Fruit fly (Drosophila melanogaster) whole organism, embryonic: ENCODE measurements around the gene RabX5.

ENCODE experiments used
- B-H2 ChIP-seq: fragments of 200-800 bp; sonication (Bioruptor generic); optimal IDR thresholded peaks from 2 replicates; lab custom pipeline; 2018; ENCODE audit warnings: missing biosample characterization, mild to moderate bottlenecking, missing genetic modification characterization
- C15 ChIP-seq: fragments of 200-800 bp; sonication (Bioruptor generic); IDR thresholded peaks from 3 replicates; pipeline ENCODE4 v1.3.6; 2022; ENCODE audit warnings: missing biosample characterization, missing genetic modification characterization
- CG10462 ChIP-seq: fragments of 200-800 bp; sonication (Bioruptor generic); optimal IDR thresholded peaks from 2 replicates; lab custom pipeline; 2016; ENCODE audit warnings: missing biosample characterization, missing genetic modification characterization
- CG14441 ChIP-seq: fragments of 200-800 bp; sonication (Bioruptor generic); IDR thresholded peaks from 2 replicates; pipeline ENCODE4 v1.3.6; 2022; ENCODE audit warnings: missing biosample characterization, missing genetic modification characterization
- CG15011 ChIP-seq: fragments of 200-800 bp; sonication (Bioruptor generic); optimal IDR thresholded peaks from 3 replicates; lab custom pipeline; 2018; ENCODE audit warnings: missing biosample characterization, mild to moderate bottlenecking, missing genetic modification characterization
- CG15269 ChIP-seq: fragments of 200-800 bp; sonication (Bioruptor generic); optimal IDR thresholded peaks from 2 replicates; lab custom pipeline; 2018; ENCODE audit warnings: missing biosample characterization, mild to moderate bottlenecking, missing genetic modification characterization, moderate library complexity
- CG16815 ChIP-seq: fragments of 200-800 bp; sonication (Bioruptor generic); optimal IDR thresholded peaks from 3 replicates; lab custom pipeline; 2017; ENCODE audit warnings: missing biosample characterization, mild to moderate bottlenecking, missing genetic modification characterization
- CG17328 ChIP-seq: fragments of 200-800 bp; sonication (Bioruptor generic); IDR thresholded peaks from 2 replicates; pipeline ENCODE4 v1.3.6; 2022; ENCODE audit warnings: missing biosample characterization, missing genetic modification characterization
- CG2199 ChIP-seq: fragments of 200-800 bp; sonication (Bioruptor generic); IDR thresholded peaks from 3 replicates; pipeline ENCODE4 v1.3.6; 2022; ENCODE audit warnings: missing biosample characterization, missing genetic modification characterization
- CG30020 ChIP-seq: fragments of 200-800 bp; optimal IDR thresholded peaks from 2 replicates; lab custom pipeline; 2019; ENCODE audit warnings: missing biosample characterization, mild to moderate bottlenecking, missing genetic modification characterization, moderate library complexity
- CG32767 ChIP-seq: fragments of 200-800 bp; sonication (Bioruptor generic); IDR thresholded peaks from 2 replicates; pipeline ENCODE4 v1.3.6; 2022; ENCODE audit warnings: missing biosample characterization, missing genetic modification characterization
- CG32772 ChIP-seq: fragments of 200-800 bp; sonication (Bioruptor generic); IDR thresholded peaks from 2 replicates; pipeline ENCODE4 v1.3.6; 2022; ENCODE audit warnings: missing biosample characterization, missing genetic modification characterization
- CG34422 ChIP-seq: fragments of 200-800 bp; sonication (Bioruptor generic); IDR thresholded peaks from 3 replicates; pipeline ENCODE4 v1.3.6; 2022; ENCODE audit warnings: missing biosample characterization, missing genetic modification characterization
- CG3847 ChIP-seq: fragments of 200-800 bp; sonication (Bioruptor generic); IDR thresholded peaks from 2 replicates; pipeline ENCODE4 v1.3.6; 2022; ENCODE audit warnings: missing biosample characterization, missing genetic modification characterization
- CG4617 ChIP-seq: fragments of 200-800 bp; sonication (Bioruptor generic); optimal IDR thresholded peaks from 3 replicates; lab custom pipeline; 2016; ENCODE audit warnings: missing biosample characterization, missing genetic modification characterization, borderline replicate concordance
- CG4707 ChIP-seq: fragments of 200-800 bp; sonication (Bioruptor generic); optimal IDR thresholded peaks from 2 replicates; lab custom pipeline; 2018; ENCODE audit warnings: missing biosample characterization, mild to moderate bottlenecking, missing genetic modification characterization, moderate library complexity
- CG7271 ChIP-seq: fragments of 200-800 bp; sonication (Bioruptor generic); optimal IDR thresholded peaks from 2 replicates; lab custom pipeline; 2018; ENCODE audit warnings: missing biosample characterization, mild to moderate bottlenecking, missing genetic modification characterization, moderate library complexity
- CG7786 ChIP-seq: fragments of 200-800 bp; sonication (Bioruptor generic); optimal IDR thresholded peaks from 2 replicates; lab custom pipeline; 2016; ENCODE audit warnings: missing biosample characterization, missing genetic modification characterization
- CG9437 ChIP-seq: fragments of 200-800 bp; sonication (Bioruptor generic); optimal IDR thresholded peaks from 2 replicates; lab custom pipeline; 2018; ENCODE audit warnings: missing biosample characterization, mild to moderate bottlenecking, missing genetic modification characterization
- Dbx ChIP-seq: fragments of 200-800 bp; sonication (Bioruptor generic); IDR thresholded peaks from 3 replicates; pipeline ENCODE4 v1.3.6; 2022; ENCODE audit warnings: missing biosample characterization, missing genetic modification characterization
- Dek ChIP-seq: fragments of 200-800 bp; sonication (Bioruptor generic); optimal IDR thresholded peaks from 3 replicates; lab custom pipeline; 2019; ENCODE audit warnings: missing biosample characterization, mild to moderate bottlenecking, missing genetic modification characterization, moderate library complexity
- Elba2 ChIP-seq: fragments of 200-800 bp; sonication (Bioruptor generic); optimal IDR thresholded peaks from 3 replicates; lab custom pipeline; 2016; ENCODE audit warnings: missing biosample characterization, missing genetic modification characterization
- H2.0 ChIP-seq: fragments of 200-800 bp; sonication (Bioruptor generic); IDR thresholded peaks from 2 replicates; pipeline ENCODE4 v1.3.6; 2022; ENCODE audit warnings: missing biosample characterization, missing genetic modification characterization
- HLH3B ChIP-seq: fragments of 200-800 bp; sonication (Bioruptor generic); IDR thresholded peaks from 2 replicates; pipeline ENCODE4 v1.3.6; 2022; ENCODE audit warnings: missing biosample characterization, missing genetic modification characterization
- Max ChIP-seq: fragments of 200-800 bp; sonication (Bioruptor generic); optimal IDR thresholded peaks from 2 replicates; lab custom pipeline; 2016; ENCODE audit warnings: missing biosample characterization, mild to moderate bottlenecking, missing genetic modification characterization
- Myb ChIP-seq: fragments of 200-800 bp; sonication (Bioruptor generic); optimal IDR thresholded peaks from 2 replicates; lab custom pipeline; 2016; ENCODE audit warnings: missing biosample characterization, missing genetic modification characterization
- NC2α ChIP-seq: fragments of 200-800 bp; sonication (Bioruptor generic); optimal IDR thresholded peaks from 2 replicates; lab custom pipeline; 2016; ENCODE audit warnings: missing biosample characterization, missing genetic modification characterization
- Neu2 ChIP-seq: fragments of 200-800 bp; sonication (Bioruptor generic); optimal IDR thresholded peaks from 3 replicates; lab custom pipeline; 2016; ENCODE audit warnings: missing biosample characterization, missing genetic modification characterization, borderline replicate concordance
- PHDP ChIP-seq: fragments of 200-800 bp; sonication (Bioruptor generic); optimal IDR thresholded peaks from 3 replicates; lab custom pipeline; 2018; ENCODE audit warnings: missing biosample characterization, mild to moderate bottlenecking, missing genetic modification characterization, moderate library complexity
- amos ChIP-seq: fragments of 200-800 bp; sonication (Bioruptor generic); IDR thresholded peaks from 2 replicates; pipeline ENCODE4 v1.3.6; 2022; ENCODE audit warnings: missing biosample characterization, missing genetic modification characterization; ENCODE audit not compliant: partially characterized antibody
- ara ChIP-seq: fragments of 200-800 bp; sonication (Bioruptor generic); IDR thresholded peaks from 2 replicates; pipeline ENCODE4 v1.3.6; 2022; ENCODE audit warnings: missing biosample characterization, missing genetic modification characterization
- bbx ChIP-seq: fragments of 200-800 bp; sonication (Bioruptor generic); IDR thresholded peaks from 2 replicates; pipeline ENCODE4 v1.3.6; 2022; ENCODE audit warnings: missing biosample characterization, missing genetic modification characterization; ENCODE audit not compliant: partially characterized antibody
- btn ChIP-seq: fragments of 200-800 bp; sonication (Bioruptor generic); optimal IDR thresholded peaks from 2 replicates; lab custom pipeline; 2016; ENCODE audit warnings: missing biosample characterization, missing genetic modification characterization
- cad ChIP-seq: fragments of >200 bp; optimal IDR thresholded peaks from 2 replicates; lab custom pipeline; 2017; ENCODE audit warnings: missing biosample characterization, missing genetic modification characterization
- da ChIP-seq: fragments of 200-800 bp; sonication (Bioruptor generic); optimal IDR thresholded peaks from 2 replicates; lab custom pipeline; 2016; ENCODE audit warnings: missing biosample characterization, missing genetic modification characterization
- dati ChIP-seq: fragments of 200-800 bp; sonication (Bioruptor generic); IDR thresholded peaks from 2 replicates; pipeline ENCODE4 v1.3.6; 2022; ENCODE audit warnings: missing biosample characterization, missing genetic modification characterization
- dmrt99B ChIP-seq: fragments of 200-800 bp; sonication (Bioruptor generic); optimal IDR thresholded peaks from 2 replicates; lab custom pipeline; 2018; ENCODE audit warnings: missing biosample characterization, mild to moderate bottlenecking, missing genetic modification characterization, moderate library complexity
- dysf ChIP-seq: fragments of 200-800 bp; sonication (Bioruptor generic); IDR thresholded peaks from 3 replicates; pipeline ENCODE4 v1.3.6; 2022; ENCODE audit warnings: missing biosample characterization, missing genetic modification characterization
- gcm2 ChIP-seq: fragments of 200-800 bp; sonication (Bioruptor generic); optimal IDR thresholded peaks from 2 replicates; lab custom pipeline; 2016; ENCODE audit warnings: missing biosample characterization, missing genetic modification characterization
- gfzf ChIP-seq: fragments of 200-800 bp; sonication (Bioruptor generic); optimal IDR thresholded peaks from 2 replicates; lab custom pipeline; 2016; ENCODE audit warnings: missing biosample characterization, mild to moderate bottlenecking, missing genetic modification characterization, moderate library complexity
- hkb ChIP-seq, 2 experiments: fragments of 200-800 bp in 1 of 2; fragments of >200 bp in 1 of 2; sonication (Bioruptor generic) in 1 of 2; IDR thresholded peaks in 1 of 2; optimal IDR thresholded peaks in 1 of 2; 2 replicates each; pipeline versions ENCODE4 v1.3.6 to Lab custom; 2017 to 2022; ENCODE audit warnings: missing biosample characterization in 1 of 2, missing genetic modification characterization in 1 of 2
- ind ChIP-seq: fragments of 200-800 bp; sonication (Bioruptor generic); optimal IDR thresholded peaks from 3 replicates; lab custom pipeline; 2016; ENCODE audit warnings: missing biosample characterization, missing genetic modification characterization
- inv ChIP-seq: fragments of 200-800 bp; sonication (Bioruptor generic); IDR thresholded peaks from 2 replicates; pipeline ENCODE4 v1.3.6; 2022; ENCODE audit warnings: missing biosample characterization, missing genetic modification characterization; ENCODE audit not compliant: partially characterized antibody
- kah ChIP-seq: fragments of 200-800 bp; sonication (Bioruptor generic); optimal IDR thresholded peaks from 2 replicates; lab custom pipeline; 2018; ENCODE audit warnings: missing biosample characterization, mild to moderate bottlenecking, missing genetic modification characterization
- lab ChIP-seq: fragments of 200-800 bp; sonication (Bioruptor generic); optimal IDR thresholded peaks from 3 replicates; lab custom pipeline; 2017; ENCODE audit warnings: missing biosample characterization, missing genetic modification characterization, mild to moderate bottlenecking, moderate library complexity, missing genetic modification reagents
- nerfin-1 ChIP-seq: fragments of 200-800 bp; sonication (Bioruptor generic); optimal IDR thresholded peaks from 3 replicates; lab custom pipeline; 2019; ENCODE audit warnings: missing biosample characterization, mild to moderate bottlenecking, missing genetic modification characterization, moderate library complexity
- odd ChIP-seq: fragments of 200-800 bp; sonication (Bioruptor generic); optimal IDR thresholded peaks from 2 replicates; lab custom pipeline; 2017; ENCODE audit warnings: missing biosample characterization, mild to moderate bottlenecking, missing genetic modification characterization
- seq ChIP-seq: fragments of 200-800 bp; sonication (Bioruptor generic); IDR thresholded peaks from 2 replicates; pipeline ENCODE4 v1.3.6; 2022; ENCODE audit warnings: missing biosample characterization, missing genetic modification characterization
- slp2 ChIP-seq: fragments of 200-800 bp; sonication (Bioruptor generic); optimal IDR thresholded peaks from 2 replicates; lab custom pipeline; 2016; ENCODE audit warnings: missing biosample characterization, missing genetic modification characterization
- toy ChIP-seq: fragments of 200-800 bp; sonication (Bioruptor generic); IDR thresholded peaks from 2 replicates; pipeline ENCODE4 v1.3.6; 2022; ENCODE audit warnings: missing biosample characterization, missing genetic modification characterization
- trem ChIP-seq: fragments of 200-800 bp; optimal IDR thresholded peaks from 3 replicates; lab custom pipeline; 2019; ENCODE audit warnings: missing biosample characterization, mild to moderate bottlenecking, missing genetic modification characterization, moderate library complexity

Gene RabX5

dm6 chr3L:1664876-1665275, 5.0 kb downstream of the RabX5 start, which contains the start of the genes Srrm234 and CG7974 (continued):
- TF ChIP-seq CG15269 (tag; lab: Kevin White, UChicago) (no peak), Elba2 (GFP tag; lab: Kevin White, UChicago) (peak; percentile 94), amos (GFP tag; lab: Robert Waterston, UW) (peak; percentile 38; the same call in 1 of the 2 replicates), da (GFP tag; lab: Kevin White, UChicago) (no peak), btn (GFP tag; lab: Kevin White, UChicago) (no peak), gfzf (GFP tag; lab: Kevin White, UChicago) (peak; percentile 88), Neu2 (GFP tag; lab: Kevin White, UChicago) (no peak), lab (GFP tag; lab: Kevin White, UChicago) (no peak), toy (GFP tag; lab: Robert Waterston, UW) (no peak), hkb (optimal IDR thresholded peaks at IDR 0.05; lab: Kevin White, UChicago) (no peak), hkb (GFP tag; IDR thresholded peaks at IDR 0.05; lab: Robert Waterston, UW) (0 out of 2 replicates have a peak, but pooled peaks have one; percentile 25), HLH3B (GFP tag; lab: Robert Waterston, UW) (no peak), H2.0 (GFP tag; lab: Robert Waterston, UW) (no peak), Dbx (GFP tag; lab: Robert Waterston, UW) (no peak), bbx (peak; percentile 32; the same call in 1 of the 2 replicates), ara (GFP tag; lab: Robert Waterston, UW) (no peak), CG34422 (GFP tag; lab: Robert Waterston, UW) (no peak), CG15011 (GFP tag; lab: Kevin White, UChicago) (no peak), Myb (GFP tag; lab: Kevin White, UChicago) (peak; percentile 7), Dek (tag; lab: Kevin White, UChicago) (no peak), CG17328 (GFP tag; lab: Robert Waterston, UW) (no peak), CG7786 (GFP tag; lab: Kevin White, UChicago) (no peak), CG9437 (GFP tag; lab: Kevin White, UChicago) (peak; percentile 83), C15 (GFP tag; lab: Robert Waterston, UW) (no peak), nerfin-1 (tag; lab: Kevin White, UChicago) (no peak), CG16815 (no peak), CG10462 (GFP tag; lab: Kevin White, UChicago) (no peak), CG4707 (GFP tag; lab: Kevin White, UChicago) (no peak), gcm2 (no peak), dmrt99B (tag; lab: Kevin White, UChicago) (no peak), CG4617 (GFP tag; lab: Kevin White, UChicago) (peak; percentile 78), trem (tag; lab: Kevin White, UChicago) (peak; percentile 55), kah (GFP tag; lab: Kevin White, UChicago) (no peak), CG32767 (GFP tag; lab: Robert Waterston, UW) (no peak), CG30020 (no peak), NC2α (GFP tag; lab: Kevin White, UChicago) (no peak), odd (no peak), PHDP (tag; lab: Kevin White, UChicago) (no peak), CG32772 (GFP tag; lab: Robert Waterston, UW) (no peak), cad (GFP tag; lab: Kevin White, UChicago) (no peak), CG3847 (GFP tag; lab: Robert Waterston, UW) (0 out of 2 replicates have a peak, but pooled peaks have one; percentile 22), B-H2 (GFP tag; lab: Kevin White, UChicago) (no peak), Max (GFP tag; lab: Kevin White, UChicago) (peak; percentile 3), dysf (GFP tag; lab: Robert Waterston, UW) (no peak), CG7271 (tag; lab: Kevin White, UChicago) (no peak), CG2199 (GFP tag; lab: Robert Waterston, UW) (no peak), CG14441 (no peak), dati (GFP tag; lab: Robert Waterston, UW) (no peak), seq (GFP tag; lab: Robert Waterston, UW) (no peak), inv (GFP tag; lab: Robert Waterston, UW) (no peak), slp2 (no peak), ind (no peak)
